Fruit fly (Drosophila melanogaster): Measurements from ENCODE around the gene Cpr65Ay.

Cpr65Ay gene

dm6 chr3L:6188995-6189927, 30.8 kb upstream of the Cpr65Ay start, which contains the start of the genes D19A and CG7386 (continued):
- TF ChIP-seq CG8290 (GFP tag; optimal IDR thresholded peaks at IDR 0.05) (peak; percentile 4), CG8290 (tag; optimal IDR thresholded peaks at IDR 0.05) (peak in 1 of 2 experiments; percentile 86), lov (optimal IDR thresholded peaks at IDR 0.05) (no peak), lov (GFP tag; IDR thresholded peaks at IDR 0.05) (peak; percentile 31; the same call in 1 of the 3 replicates), CG4730 (GFP tag; IDR thresholded peaks at IDR 0.05) (peak; percentile 63), Dll (GFP tag; IDR thresholded peaks at IDR 0.05; ENCODE audit: partially characterized antibody) (no peak), Myb (GFP tag; optimal IDR thresholded peaks at IDR 0.05) (peak; percentile 22), CG31388 (GFP tag; optimal IDR thresholded peaks at IDR 0.05) (no peak), CG17912 (GFP tag; optimal IDR thresholded peaks at IDR 0.05) (no peak), pfk (GFP tag; optimal IDR thresholded peaks at IDR 0.05) (no peak), Six4 (GFP tag; optimal IDR thresholded peaks at IDR 0.05) (no peak), Awh (GFP tag; IDR thresholded peaks at IDR 0.05) (no peak), HLH54F (GFP tag; optimal IDR thresholded peaks at IDR 0.05) (peak; percentile 79), CG13287 (GFP tag; IDR thresholded peaks at IDR 0.05; ENCODE audit: partially characterized antibody) (peak; percentile 18; the same call in 1 of the 2 replicates), CG5245 (GFP tag; optimal IDR thresholded peaks at IDR 0.05) (no peak), Oaz (GFP tag; IDR thresholded peaks at IDR 0.05) (peak; percentile 48; the same call in 1 of the 2 replicates), CG8359 (GFP tag; optimal IDR thresholded peaks at IDR 0.05; ENCODE audit: borderline replicate concordance) (no peak), CG17612 (GFP tag; IDR thresholded peaks at IDR 0.05) (no peak), Trl (optimal IDR thresholded peaks at IDR 0.05) (no peak), Trl (GFP tag; optimal IDR thresholded peaks at IDR 0.05) (peak; percentile 54), bbx (GFP tag; IDR thresholded peaks at IDR 0.05; ENCODE audit: partially characterized antibody) (0 out of 2 replicates have a peak, but pooled peaks have one; percentile 36), CG7963 (GFP tag; IDR thresholded peaks at IDR 0.05; ENCODE audit: partially characterized antibody) (no peak), crp (GFP tag; optimal IDR thresholded peaks at IDR 0.05) (no peak), Lhr (GFP tag; optimal IDR thresholded peaks at IDR 0.05) (no peak), Hsf (GFP tag; optimal IDR thresholded peaks at IDR 0.05) (peak; percentile 41), cato (GFP tag; optimal IDR thresholded peaks at IDR 0.05; ENCODE audit: borderline replicate concordance) (no peak), Bgb (GFP tag; IDR thresholded peaks at IDR 0.05; ENCODE audit: partially characterized antibody) (peak; percentile 35; the same call in 1 of the 2 replicates), vfl (GFP tag; optimal IDR thresholded peaks at IDR 0.05) (peak; percentile 18), Dip2 (GFP tag; IDR thresholded peaks at IDR 0.05) (no peak), CG10543 (GFP tag; optimal IDR thresholded peaks at IDR 0.05) (peak; percentile 48), CG13894 (tag; optimal IDR thresholded peaks at IDR 0.05) (peak; percentile 34), abd-A (tag; optimal IDR thresholded peaks at IDR 0.05) (no peak), CG3847 (GFP tag; IDR thresholded peaks at IDR 0.05) (peak; percentile 51), Lpt (GFP tag; optimal IDR thresholded peaks at IDR 0.05) (no peak), pb (GFP tag; optimal IDR thresholded peaks at IDR 0.05) (peak; percentile 46), mam (GFP tag; optimal IDR thresholded peaks at IDR 0.05) (peak; percentile 74), Dek (tag; optimal IDR thresholded peaks at IDR 0.05) (peak; percentile 47), CG6791 (GFP tag; IDR thresholded peaks at IDR 0.05; ENCODE audit: partially characterized antibody) (peak; percentile 41; the same call in 1 of the 3 replicates), Aef1 (GFP tag; IDR thresholded peaks at IDR 0.05) (peak; percentile 45), CG6654 (GFP tag; optimal IDR thresholded peaks at IDR 0.05) (no peak), CG15601 (tag; optimal IDR thresholded peaks at IDR 0.05) (peak; percentile 20), chif (GFP tag; optimal IDR thresholded peaks at IDR 0.05) (peak in 1 of 2 experiments; percentile 40), CG8924 (tag; optimal IDR thresholded peaks at IDR 0.05) (peak; percentile 69), chm (GFP tag; IDR thresholded peaks at IDR 0.05) (peak; percentile 15; the same call in 1 of the 2 replicates), CG32767 (GFP tag; IDR thresholded peaks at IDR 0.05) (0 out of 2 replicates have a peak, but pooled peaks have one; percentile 38), Hr3 (GFP tag; optimal IDR thresholded peaks at IDR 0.05) (peak; percentile 34), CG12769 (tag; optimal IDR thresholded peaks at IDR 0.05) (peak; percentile 15), CG18262 (tag; optimal IDR thresholded peaks at IDR 0.05) (peak; percentile 62)
